Fruit fly (Drosophila melanogaster): Measurements from ENCODE around the gene rst.
A peak's percentile ranks its signal among the peaks of the same experiment; 100 is the strongest.

Gene rst

DNA sequence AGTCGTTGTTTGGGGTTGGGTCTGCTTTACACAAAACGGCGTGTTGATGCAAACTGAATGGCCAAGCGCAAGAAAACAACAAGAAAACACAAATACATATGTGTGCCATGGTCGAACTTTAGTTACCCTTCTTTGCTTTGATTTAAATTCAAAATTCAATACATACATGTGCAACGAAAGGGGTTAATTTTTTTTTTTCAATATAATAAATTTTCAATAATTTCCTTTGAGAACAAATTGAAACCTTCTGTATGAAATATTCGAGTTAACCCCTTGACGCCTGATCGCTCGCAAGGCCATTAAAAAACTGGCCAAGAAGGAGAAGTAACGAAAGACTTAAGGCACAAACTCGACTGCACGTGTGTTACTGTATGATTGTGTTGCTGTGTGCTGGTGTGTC, 45.0 kb upstream of the rst start (continued):
- TF ChIP-seq ftz-f1 (GFP tag; optimal IDR thresholded peaks at IDR 0.05): no peak
- peak; percentile 29 for TF ChIP-seq Fer3 (tag; optimal IDR thresholded peaks at IDR 0.05)
- TF ChIP-seq abd-A (tag; optimal IDR thresholded peaks at IDR 0.05): no peak
- peak; percentile 31 for TF ChIP-seq Meics (GFP tag; optimal IDR thresholded peaks at IDR 0.05)
- peak; percentile 26 for TF ChIP-seq btn (GFP tag; optimal IDR thresholded peaks at IDR 0.05)
- TF ChIP-seq HLH54F (GFP tag; optimal IDR thresholded peaks at IDR 0.05): no peak
- TF ChIP-seq CG12391 (tag; optimal IDR thresholded peaks at IDR 0.05): peak; percentile 69
- no peak for TF ChIP-seq D (optimal IDR thresholded peaks at IDR 0.05)
- peak; percentile 56 for TF ChIP-seq D (GFP tag; optimal IDR thresholded peaks at IDR 0.05)
- no peak for TF ChIP-seq bbx (GFP tag; IDR thresholded peaks at IDR 0.05; ENCODE audit: partially characterized antibody)
- TF ChIP-seq CG7556 (GFP tag; optimal IDR thresholded peaks at IDR 0.05): peak; percentile 48
- peak; percentile 59 for TF ChIP-seq CG11247 (GFP tag; IDR thresholded peaks at IDR 0.05)
- TF ChIP-seq CG17359 (tag; optimal IDR thresholded peaks at IDR 0.05): peak; percentile 71
- TF ChIP-seq pan (optimal IDR thresholded peaks at IDR 0.05): no peak
- TF ChIP-seq pan (GFP tag; optimal IDR thresholded peaks at IDR 0.05 in 1 of 2, IDR thresholded peaks at IDR 0.05 in 1 of 2): peak in 1 of 2 experiments; percentile 73
- no peak for TF ChIP-seq CG6854 (GFP tag; optimal IDR thresholded peaks at IDR 0.05)
- no peak for TF ChIP-seq hkb (optimal IDR thresholded peaks at IDR 0.05)
- TF ChIP-seq hkb (GFP tag; IDR thresholded peaks at IDR 0.05): peak; percentile 76
- no peak for TF ChIP-seq hb (GFP tag; IDR thresholded peaks at IDR 0.05; ENCODE audit: partially characterized antibody)
- peak; percentile 36 for TF ChIP-seq CG2875 (GFP tag; optimal IDR thresholded peaks at IDR 0.05)
- no peak for TF ChIP-seq caup (GFP tag; optimal IDR thresholded peaks at IDR 0.05; ENCODE audit: severe bottlenecking)
- TF ChIP-seq CG15269 (tag; optimal IDR thresholded peaks at IDR 0.05): peak; percentile 76
- TF ChIP-seq lab (GFP tag; optimal IDR thresholded peaks at IDR 0.05): peak; percentile 56
- TF ChIP-seq tio (GFP tag; optimal IDR thresholded peaks at IDR 0.05): no peak
- TF ChIP-seq bsh (GFP tag; optimal IDR thresholded peaks at IDR 0.05): peak; percentile 76 to 81
- no peak for TF ChIP-seq Usf (GFP tag; optimal IDR thresholded peaks at IDR 0.05)
- TF ChIP-seq cad (GFP tag; optimal IDR thresholded peaks at IDR 0.05): no peak
- no peak for TF ChIP-seq GATAe (GFP tag; conservative IDR thresholded peaks at IDR 0.05)
- TF ChIP-seq Ssrp (tag; optimal IDR thresholded peaks at IDR 0.05): peak; percentile 69
- TF ChIP-seq scrt (GFP tag; optimal IDR thresholded peaks at IDR 0.05): peak; percentile 14
- peak; percentile 65 for TF ChIP-seq CG14710 (tag; optimal IDR thresholded peaks at IDR 0.05)
- TF ChIP-seq YL-1 (GFP tag; optimal IDR thresholded peaks at IDR 0.05): no peak
- TF ChIP-seq bcd (GFP tag; optimal IDR thresholded peaks at IDR 0.05): peak; percentile 30
- peak; percentile 75 for TF ChIP-seq dmrt11E (tag; optimal IDR thresholded peaks at IDR 0.05)
- TF ChIP-seq Bdp1 (GFP tag; optimal IDR thresholded peaks at IDR 0.05): no peak
- TF ChIP-seq CoRest (tag; optimal IDR thresholded peaks at IDR 0.05): peak; percentile 74
- TF ChIP-seq fu2 (GFP tag; optimal IDR thresholded peaks at IDR 0.05): no peak
- no peak for TF ChIP-seq repo (GFP tag; optimal IDR thresholded peaks at IDR 0.05)
- no peak for TF ChIP-seq CG4854 (GFP tag; optimal IDR thresholded peaks at IDR 0.05)
- no peak for TF ChIP-seq Bteb2 (GFP tag; optimal IDR thresholded peaks at IDR 0.05)
- no peak for TF ChIP-seq CG8290 (GFP tag; optimal IDR thresholded peaks at IDR 0.05)
- TF ChIP-seq CG8290 (tag; optimal IDR thresholded peaks at IDR 0.05): no peak
- TF ChIP-seq nau (GFP tag; optimal IDR thresholded peaks at IDR 0.05): peak; percentile 35
- peak; percentile 32; the same call in 1 of the 2 replicates for TF ChIP-seq ssp (GFP tag; IDR thresholded peaks at IDR 0.05)
- TF ChIP-seq Rfx (GFP tag; IDR thresholded peaks at IDR 0.05): no peak
- peak; percentile 43; the same call in 1 of the 2 replicates for TF ChIP-seq wor (GFP tag; IDR thresholded peaks at IDR 0.05)
- TF ChIP-seq Hand (GFP tag; optimal IDR thresholded peaks at IDR 0.05): no peak
- TF ChIP-seq CG10654 (GFP tag; optimal IDR thresholded peaks at IDR 0.05): peak; percentile 14
- 0 out of 3 replicates have a peak, but pooled peaks have one; percentile 32 for TF ChIP-seq Mrtf (GFP tag; IDR thresholded peaks at IDR 0.05)
- peak; percentile 55 for TF ChIP-seq CG30403 (GFP tag; optimal IDR thresholded peaks at IDR 0.05)
- TF ChIP-seq CG18262 (tag; optimal IDR thresholded peaks at IDR 0.05): peak; percentile 74

Data from whole organism, embryonic.